Worm (Caenorhabditis elegans): Measurements from ENCODE around the gene klp-12.

Gene klp-12

ce11 chrIV:11361409-11361808 is 1.7 kb upstream of the klp-12 start, which contains the start of gene T01G1.4:
Gene T01G1.4 (minus strand): TSS chrIV:11361509.
- TF ChIP-seq F13C5.2 (tag; optimal IDR thresholded peaks at IDR 0.05) (no peak), scrt-1 (GFP tag; IDR thresholded peaks at IDR 0.05) (no peak), hmbx-1 (tag; optimal IDR thresholded peaks at IDR 0.05) (no peak), flt-1 (GFP tag; IDR thresholded peaks at IDR 0.05) (no peak), ama-1 (optimal IDR thresholded peaks at IDR 0.05) (no peak), tbx-11 (GFP tag; IDR thresholded peaks at IDR 0.05) (no peak), aly-1 (tag; optimal IDR thresholded peaks at IDR 0.05) (no peak), tbx-37 (GFP tag; conservative IDR thresholded peaks at IDR 0.05) (no peak), sea-1 (GFP tag; conservative IDR thresholded peaks at IDR 0.05) (no peak), tra-4 (tag; optimal IDR thresholded peaks at IDR 0.05) (no peak), ceh-36 (tag; optimal IDR thresholded peaks at IDR 0.05) (no peak), ets-7 (tag; optimal IDR thresholded peaks at IDR 0.05) (no peak), ceh-13 (GFP tag; optimal IDR thresholded peaks at IDR 0.05) (no peak), hnd-1 (tag; optimal IDR thresholded peaks at IDR 0.05) (no peak), hmg-4 (GFP tag; optimal IDR thresholded peaks at IDR 0.05) (no peak), B0310.2 (tag; optimal IDR thresholded peaks at IDR 0.05) (no peak)

- TF ChIP-seq tbx-11 (GFP tag; IDR thresholded peaks at IDR 0.05) (no peak), sea-1 (GFP tag; conservative IDR thresholded peaks at IDR 0.05) (no peak), hnd-1 (tag; optimal IDR thresholded peaks at IDR 0.05) (no peak), ceh-13 (GFP tag; optimal IDR thresholded peaks at IDR 0.05) (no peak), pes-1 (GFP tag; IDR thresholded peaks at IDR 0.05) (no peak), ama-1 (optimal IDR thresholded peaks at IDR 0.05) (no peak), flt-1 (GFP tag; IDR thresholded peaks at IDR 0.05) (no peak), tra-4 (tag; optimal IDR thresholded peaks at IDR 0.05) (no peak), B0310.2 (tag; optimal IDR thresholded peaks at IDR 0.05) (no peak), hmg-4 (GFP tag; optimal IDR thresholded peaks at IDR 0.05) (no peak), ceh-36 (tag; optimal IDR thresholded peaks at IDR 0.05) (no peak), tbx-37 (GFP tag; conservative IDR thresholded peaks at IDR 0.05) (no peak), hmbx-1 (tag; optimal IDR thresholded peaks at IDR 0.05) (no peak), F13C5.2 (tag; optimal IDR thresholded peaks at IDR 0.05) (no peak), ets-7 (tag; optimal IDR thresholded peaks at IDR 0.05) (no peak)
Observed at ce11 chrIV:11353946-11354458, 5.7 kb downstream of the klp-12 start, which contains the start of gene T01G1.2. Gene T01G1.2 (plus strand): TSS chrIV:11354408.

- TF ChIP-seq B0310.2 (tag; optimal IDR thresholded peaks at IDR 0.05), result no peak
- TF ChIP-seq ceh-36 (tag; optimal IDR thresholded peaks at IDR 0.05), result no peak
- TF ChIP-seq hnd-1 (tag; optimal IDR thresholded peaks at IDR 0.05), result no peak
- TF ChIP-seq ama-1 (optimal IDR thresholded peaks at IDR 0.05), result no peak
- no peak for TF ChIP-seq F13C5.2 (tag; optimal IDR thresholded peaks at IDR 0.05)
- no peak for TF ChIP-seq flt-1 (GFP tag; IDR thresholded peaks at IDR 0.05)
- TF ChIP-seq tbx-37 (GFP tag; conservative IDR thresholded peaks at IDR 0.05), result no peak
- no peak for TF ChIP-seq hmbx-1 (tag; optimal IDR thresholded peaks at IDR 0.05)
- no peak for TF ChIP-seq tbx-11 (GFP tag; IDR thresholded peaks at IDR 0.05)
- no peak for TF ChIP-seq tra-4 (tag; optimal IDR thresholded peaks at IDR 0.05)
- TF ChIP-seq scrt-1 (GFP tag; IDR thresholded peaks at IDR 0.05), result no peak
- TF ChIP-seq ets-7 (tag; optimal IDR thresholded peaks at IDR 0.05), result no peak
- no peak for TF ChIP-seq hmg-4 (GFP tag; optimal IDR thresholded peaks at IDR 0.05)
- no peak for TF ChIP-seq pes-1 (GFP tag; IDR thresholded peaks at IDR 0.05)
- TF ChIP-seq sea-1 (GFP tag; conservative IDR thresholded peaks at IDR 0.05), result no peak
Observed at ce11 chrIV:11352768-11353167, 6.9 kb downstream of the klp-12 start.

ce11 chrIV:11351563-11351962 is 8.1 kb downstream of the klp-12 start:
- TF ChIP-seq ceh-36 (tag; optimal IDR thresholded peaks at IDR 0.05) (no peak), scrt-1 (GFP tag; IDR thresholded peaks at IDR 0.05) (no peak), tbx-11 (GFP tag; IDR thresholded peaks at IDR 0.05) (no peak), B0310.2 (tag; optimal IDR thresholded peaks at IDR 0.05) (no peak), hmbx-1 (tag; optimal IDR thresholded peaks at IDR 0.05) (no peak), ceh-13 (GFP tag; optimal IDR thresholded peaks at IDR 0.05) (no peak), F13C5.2 (tag; optimal IDR thresholded peaks at IDR 0.05) (no peak), ama-1 (optimal IDR thresholded peaks at IDR 0.05) (no peak), flt-1 (GFP tag; IDR thresholded peaks at IDR 0.05) (no peak), hnd-1 (tag; optimal IDR thresholded peaks at IDR 0.05) (no peak), tbx-37 (GFP tag; conservative IDR thresholded peaks at IDR 0.05) (no peak), hmg-4 (GFP tag; optimal IDR thresholded peaks at IDR 0.05) (no peak), sea-1 (GFP tag; conservative IDR thresholded peaks at IDR 0.05) (no peak), ets-7 (tag; optimal IDR thresholded peaks at IDR 0.05) (no peak), tra-4 (tag; optimal IDR thresholded peaks at IDR 0.05) (no peak)

DNA sequence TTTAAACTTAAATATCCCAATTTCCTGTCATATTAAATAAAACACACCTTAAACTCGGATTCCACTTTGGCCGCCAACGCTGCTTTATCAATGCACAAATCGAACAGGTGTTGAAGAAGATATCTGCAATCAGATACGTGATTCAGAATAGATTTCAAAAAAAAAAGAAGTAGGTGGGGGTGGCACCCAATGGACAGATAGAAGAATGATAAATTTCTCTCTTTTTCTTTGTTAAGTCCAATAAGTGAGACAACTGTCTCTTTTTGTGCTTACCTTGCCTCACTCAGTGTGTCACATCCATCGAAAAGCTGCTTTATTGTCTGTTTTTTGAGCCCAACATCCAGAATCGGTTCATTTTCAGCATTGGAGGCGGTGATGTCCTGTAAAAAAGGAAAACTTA is 8.9 kb downstream of the klp-12 start:
- TF ChIP-seq pes-1 (GFP tag; IDR thresholded peaks at IDR 0.05) (no peak), hmbx-1 (tag; optimal IDR thresholded peaks at IDR 0.05) (no peak), ama-1 (optimal IDR thresholded peaks at IDR 0.05) (no peak), tbx-37 (GFP tag; conservative IDR thresholded peaks at IDR 0.05) (no peak), F13C5.2 (tag; optimal IDR thresholded peaks at IDR 0.05) (no peak), ceh-13 (GFP tag; optimal IDR thresholded peaks at IDR 0.05) (no peak), flt-1 (GFP tag; IDR thresholded peaks at IDR 0.05) (no peak), tbx-11 (GFP tag; IDR thresholded peaks at IDR 0.05) (no peak), sea-1 (GFP tag; conservative IDR thresholded peaks at IDR 0.05) (no peak), ceh-36 (tag; optimal IDR thresholded peaks at IDR 0.05) (no peak), B0310.2 (tag; optimal IDR thresholded peaks at IDR 0.05) (no peak), hmg-4 (GFP tag; optimal IDR thresholded peaks at IDR 0.05) (no peak), scrt-1 (GFP tag; IDR thresholded peaks at IDR 0.05) (no peak), aly-1 (tag; optimal IDR thresholded peaks at IDR 0.05) (no peak), tra-4 (tag; optimal IDR thresholded peaks at IDR 0.05) (no peak), ets-7 (tag; optimal IDR thresholded peaks at IDR 0.05) (no peak), hnd-1 (tag; optimal IDR thresholded peaks at IDR 0.05) (no peak)

DNA sequence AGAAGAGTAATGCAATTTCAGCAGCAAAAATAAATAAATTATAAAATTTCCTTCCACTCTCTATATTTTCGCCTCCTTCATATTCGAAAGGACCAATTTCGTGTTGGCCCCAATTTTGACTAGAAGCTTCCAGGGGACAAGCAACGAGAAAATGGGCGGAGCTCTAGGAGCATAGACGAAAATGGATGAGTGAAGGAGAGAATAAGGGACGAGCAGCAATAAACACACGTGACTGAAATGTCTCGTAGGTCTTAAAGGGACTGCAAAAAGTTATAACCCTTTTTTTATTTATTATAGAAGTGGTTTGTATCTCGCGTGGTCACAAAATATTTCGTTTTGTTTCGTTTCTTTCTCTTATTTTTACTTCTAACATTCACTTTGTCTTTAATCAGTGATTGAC is 9.9 kb downstream of the klp-12 start:
- TF ChIP-seq ama-1 (optimal IDR thresholded peaks at IDR 0.05) (no peak), hmbx-1 (tag; optimal IDR thresholded peaks at IDR 0.05) (no peak), tbx-37 (GFP tag; conservative IDR thresholded peaks at IDR 0.05) (no peak), sea-1 (GFP tag; conservative IDR thresholded peaks at IDR 0.05) (no peak), hmg-4 (GFP tag; optimal IDR thresholded peaks at IDR 0.05) (no peak), ceh-36 (tag; optimal IDR thresholded peaks at IDR 0.05) (no peak), tbx-11 (GFP tag; IDR thresholded peaks at IDR 0.05) (no peak), ceh-13 (GFP tag; optimal IDR thresholded peaks at IDR 0.05) (no peak), F13C5.2 (tag; optimal IDR thresholded peaks at IDR 0.05) (no peak), aly-1 (tag; optimal IDR thresholded peaks at IDR 0.05) (no peak)

ce11 chrIV:11348822-11349221 is 10.8 kb downstream of the klp-12 start:
- no peak for TF ChIP-seq tbx-37 (GFP tag; conservative IDR thresholded peaks at IDR 0.05)
- TF ChIP-seq pes-1 (GFP tag; IDR thresholded peaks at IDR 0.05), result no peak
- no peak for TF ChIP-seq ceh-36 (tag; optimal IDR thresholded peaks at IDR 0.05)
- TF ChIP-seq F13C5.2 (tag; optimal IDR thresholded peaks at IDR 0.05), result no peak
- TF ChIP-seq ceh-13 (GFP tag; optimal IDR thresholded peaks at IDR 0.05), result no peak
